Worm (Caenorhabditis elegans) whole organism, early embryonic: ENCODE results near the gene srab-23.

Source experiments
- ama-1 ChIP-seq: fragments of 150-350 bp; optimal IDR thresholded peaks from 2 replicates; lab custom pipeline; 2014
- ceh-36 ChIP-seq: sonication (generic microtip); optimal IDR thresholded peaks from 2 replicates; lab custom pipeline; 2016; ENCODE audit warnings: missing genetic modification characterization, inconsistent platforms, missing compliant biosample characterization
- ets-7 ChIP-seq: sonication (generic microtip); optimal IDR thresholded peaks from 2 replicates; lab custom pipeline; 2016; ENCODE audit warnings: missing genotype, missing genetic modification characterization, missing compliant biosample characterization
- hmg-4 ChIP-seq: fragments of 200-800 bp; sonication (Bioruptor generic); optimal IDR thresholded peaks from 2 replicates; lab custom pipeline; 2018; ENCODE audit warnings: mild to moderate bottlenecking, missing genetic modification characterization, missing compliant biosample characterization
- pes-1 ChIP-seq: fragments of 200-800 bp; sonication (Bioruptor generic); IDR thresholded peaks from 2 replicates; pipeline ENCODE4 v1.3.6; 2022; ENCODE audit warnings: missing genetic modification reagents, missing genetic modification characterization, missing compliant biosample characterization
- sea-1 ChIP-seq: fragments of 200-800 bp; sonication (Bioruptor generic); conservative IDR thresholded peaks from 2 replicates; pipeline ENCODE4 v1.3.6; 2022; ENCODE audit warnings: missing genetic modification characterization, missing compliant biosample characterization
- tbx-11 ChIP-seq: fragments of 200-800 bp; sonication (Bioruptor generic); IDR thresholded peaks from 2 replicates; pipeline ENCODE4 v1.3.6; 2022; ENCODE audit warnings: missing genetic modification characterization, missing compliant biosample characterization

The srab-23 gene

DNA sequence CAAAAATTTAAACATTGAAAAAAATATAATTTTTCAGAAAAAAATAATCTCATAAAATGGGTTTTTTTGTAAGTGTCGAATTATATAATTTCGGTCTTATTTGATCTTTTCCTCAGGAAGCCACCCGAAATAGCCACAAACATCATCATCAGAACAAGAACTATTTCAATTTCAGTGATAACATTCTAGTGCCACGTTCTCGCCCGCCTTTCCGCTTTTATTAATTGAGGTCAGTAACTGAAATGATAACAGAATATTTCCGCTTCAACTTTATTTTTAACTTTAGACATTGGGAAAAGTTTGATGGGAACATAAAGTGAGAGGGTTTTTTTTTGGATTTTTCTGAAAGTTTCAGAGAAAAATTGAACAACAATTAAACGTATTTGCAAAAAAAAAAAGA, 46.2 kb downstream of the srab-23 start:
- TF ChIP-seq sea-1 (GFP tag; lab: Robert Waterston, UW) (no peak), ceh-36 (tag; lab: Kevin White, UChicago) (no peak)

DNA sequence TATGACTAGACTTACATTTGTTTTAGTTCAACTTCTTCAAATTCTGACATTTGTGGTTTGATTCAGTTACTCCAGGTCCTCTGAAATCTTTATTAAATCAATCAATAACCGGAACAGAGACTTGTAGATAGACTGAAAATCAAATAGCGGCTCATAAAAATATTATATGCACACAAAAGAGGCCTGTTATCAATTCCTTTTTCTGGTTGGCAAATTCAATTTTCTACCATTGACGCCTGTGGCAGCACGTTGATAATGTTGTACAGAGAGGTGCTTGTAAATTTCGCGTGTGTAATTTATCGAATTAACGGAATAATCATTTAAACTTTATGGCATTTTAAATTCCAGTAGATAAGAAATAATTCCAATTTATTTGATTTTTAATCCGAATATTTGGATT, 48.5 kb downstream of the srab-23 start, which contains the start of gene T08B1.1:
Gene T08B1.1 (minus strand): TSS at position 92 of the 400 bp plus-strand sequence.
- no peak for TF ChIP-seq tbx-11 (GFP tag; lab: Robert Waterston, UW)
- TF ChIP-seq ets-7 (tag; lab: Kevin White, UChicago): no peak
- TF ChIP-seq ama-1 (lab: Kevin White, UChicago): no peak
- TF ChIP-seq hmg-4 (GFP tag; lab: Kevin White, UChicago): no peak
- no peak for TF ChIP-seq pes-1
